Fruit fly (Drosophila melanogaster) whole organism, embryonic: ENCODE results near the gene CG13138.

Source experiments
- BEAF-32 ChIP-seq: fragments of 200-800 bp; sonication (Bioruptor generic); optimal IDR thresholded peaks from 3 replicates; lab custom pipeline; 2017; ENCODE audit warnings: missing biosample characterization, missing genetic modification characterization, mild to moderate bottlenecking, moderate library complexity, missing genetic modification reagents
- CG12219 ChIP-seq: fragments of 200-800 bp; sonication (Bioruptor generic); optimal IDR thresholded peaks from 3 replicates; lab custom pipeline; 2018; ENCODE audit warnings: missing biosample characterization, mild to moderate bottlenecking, missing genetic modification characterization
- CG12769 ChIP-seq: fragments of 200-800 bp; sonication (Bioruptor generic); optimal IDR thresholded peaks from 2 replicates; lab custom pipeline; 2019; ENCODE audit warnings: missing biosample characterization, mild to moderate bottlenecking, missing genetic modification characterization, moderate library complexity
- CG13624 ChIP-seq: fragments of 200-800 bp; sonication (Bioruptor generic); optimal IDR thresholded peaks from 2 replicates; lab custom pipeline; 2016; ENCODE audit warnings: missing biosample characterization, missing genetic modification characterization
- CG15479 ChIP-seq: fragments of 200-800 bp; sonication (Bioruptor generic); optimal IDR thresholded peaks from 3 replicates; lab custom pipeline; 2019; ENCODE audit warnings: missing biosample characterization, mild to moderate bottlenecking, missing genetic modification characterization, moderate library complexity
- CG17829 ChIP-seq: fragments of 200-800 bp; optimal IDR thresholded peaks from 2 replicates; lab custom pipeline; 2019; ENCODE audit warnings: missing biosample characterization, mild to moderate bottlenecking, missing genetic modification characterization, moderate library complexity
- CG17912 ChIP-seq: fragments of 200-800 bp; sonication (Bioruptor generic); optimal IDR thresholded peaks from 2 replicates; lab custom pipeline; 2018; ENCODE audit warnings: missing biosample characterization, mild to moderate bottlenecking, missing genetic modification characterization
- CG18262 ChIP-seq: fragments of 200-800 bp; optimal IDR thresholded peaks from 3 replicates; lab custom pipeline; 2019; ENCODE audit warnings: missing biosample characterization, mild to moderate bottlenecking, missing genetic modification characterization, moderate library complexity
- CG2199 ChIP-seq: fragments of 200-800 bp; sonication (Bioruptor generic); IDR thresholded peaks from 3 replicates; pipeline ENCODE4 v1.3.6; 2022; ENCODE audit warnings: missing biosample characterization, missing genetic modification characterization
- CG2678 ChIP-seq: fragments of 200-800 bp; sonication (Bioruptor generic); optimal IDR thresholded peaks from 3 replicates; lab custom pipeline; 2019; ENCODE audit warnings: missing biosample characterization, mild to moderate bottlenecking, missing genetic modification characterization, moderate library complexity
- CG33557 ChIP-seq: fragments of 200-800 bp; sonication (Bioruptor generic); optimal IDR thresholded peaks from 2 replicates; lab custom pipeline; 2019; ENCODE audit warnings: missing biosample characterization, mild to moderate bottlenecking, missing genetic modification characterization, moderate library complexity
- CG3995 ChIP-seq: fragments of 200-800 bp; sonication (Bioruptor generic); optimal IDR thresholded peaks from 3 replicates; lab custom pipeline; 2016; ENCODE audit warnings: missing biosample characterization, missing genetic modification characterization
- CG4328 ChIP-seq: fragments of 200-800 bp; sonication (Bioruptor generic); optimal IDR thresholded peaks from 3 replicates; lab custom pipeline; 2017; ENCODE audit warnings: missing biosample characterization, missing genetic modification reagents, missing genetic modification characterization
- CG6254 ChIP-seq: fragments of 200-800 bp; sonication (Bioruptor generic); optimal IDR thresholded peaks from 3 replicates; lab custom pipeline; 2017; ENCODE audit warnings: mild to moderate bottlenecking, missing biosample characterization, missing genetic modification reagents, missing genetic modification characterization
- CG6654 ChIP-seq: fragments of 200-800 bp; sonication (Bioruptor generic); optimal IDR thresholded peaks from 2 replicates; lab custom pipeline; 2017; ENCODE audit warnings: missing biosample characterization, mild to moderate bottlenecking, missing genetic modification characterization
- CG7357 ChIP-seq: fragments of 200-800 bp; sonication (Bioruptor generic); IDR thresholded peaks from 3 replicates; pipeline ENCODE4 v1.3.6; 2022; ENCODE audit warnings: missing biosample characterization, missing genetic modification characterization
- CG7556 ChIP-seq: fragments of 200-800 bp; sonication (Bioruptor generic); optimal IDR thresholded peaks from 2 replicates; lab custom pipeline; 2017; ENCODE audit warnings: missing biosample characterization, mild to moderate bottlenecking, missing genetic modification characterization
- CG7839 ChIP-seq: fragments of 200-800 bp; sonication (Bioruptor generic); optimal IDR thresholded peaks from 3 replicates; lab custom pipeline; 2018; ENCODE audit warnings: missing biosample characterization, mild to moderate bottlenecking, missing genetic modification characterization, moderate library complexity
- CG8290 ChIP-seq, 3 experiments: fragments of 200-800 bp; sonication (Bioruptor generic); optimal IDR thresholded peaks; 2 replicates each; lab custom pipeline; 2016 to 2019; ENCODE audit warnings: missing biosample characterization in 3 of 3, missing genetic modification characterization in 3 of 3, mild to moderate bottlenecking in 2 of 3, moderate library complexity in 1 of 3
- D19A ChIP-seq: fragments of 200-800 bp; optimal IDR thresholded peaks from 3 replicates; lab custom pipeline; 2019; ENCODE audit warnings: missing biosample characterization, mild to moderate bottlenecking, missing genetic modification characterization, moderate library complexity
- Doc2 ChIP-seq: fragments of 200-800 bp; sonication (Bioruptor generic); IDR thresholded peaks from 2 replicates; pipeline ENCODE4 v1.3.6; 2022; ENCODE audit warnings: missing biosample characterization, missing genetic modification characterization
- Fer1 ChIP-seq: fragments of 200-800 bp; sonication (Bioruptor generic); optimal IDR thresholded peaks from 2 replicates; lab custom pipeline; 2017; ENCODE audit warnings: missing biosample characterization, mild to moderate bottlenecking, missing genetic modification characterization
- HLH3B ChIP-seq: fragments of 200-800 bp; sonication (Bioruptor generic); IDR thresholded peaks from 2 replicates; pipeline ENCODE4 v1.3.6; 2022; ENCODE audit warnings: missing biosample characterization, missing genetic modification characterization
- Hey ChIP-seq: fragments of 200-800 bp; sonication (Bioruptor generic); optimal IDR thresholded peaks from 3 replicates; lab custom pipeline; 2018; ENCODE audit warnings: missing biosample characterization, mild to moderate bottlenecking, missing genetic modification characterization
- Hmr ChIP-seq: fragments of 200-800 bp; sonication (Bioruptor generic); optimal IDR thresholded peaks from 3 replicates; lab custom pipeline; 2017; ENCODE audit warnings: mild to moderate bottlenecking, missing biosample characterization, missing genetic modification reagents, missing genetic modification characterization
- Hsf ChIP-seq: fragments of 200-800 bp; sonication (Bioruptor generic); optimal IDR thresholded peaks from 3 replicates; lab custom pipeline; 2016; ENCODE audit warnings: missing biosample characterization, missing genetic modification characterization
- Scr ChIP-seq: fragments of 200-800 bp; sonication (Bioruptor generic); IDR thresholded peaks from 2 replicates; pipeline ENCODE4 v1.3.6; 2022; ENCODE audit warnings: missing biosample characterization, missing genetic modification characterization; ENCODE audit not compliant: partially characterized antibody
- Sin3A ChIP-seq: fragments of >200 bp; optimal IDR thresholded peaks from 2 replicates; lab custom pipeline; 2018
- Sry-β ChIP-seq: fragments of 200-800 bp; sonication (Bioruptor generic); optimal IDR thresholded peaks from 2 replicates; lab custom pipeline; 2018; ENCODE audit warnings: missing biosample characterization, mild to moderate bottlenecking, missing genetic modification characterization, moderate library complexity
- TFAM ChIP-seq: fragments of 200-800 bp; sonication (Bioruptor generic); optimal IDR thresholded peaks from 2 replicates; lab custom pipeline; 2017; ENCODE audit warnings: missing biosample characterization, missing genetic modification characterization, inconsistent platforms
- Trl ChIP-seq, 3 experiments: fragments of >200 bp in 2 of 3; fragments of 200-800 bp in 1 of 3; sonication (Bioruptor generic) in 1 of 3; optimal IDR thresholded peaks; 2 replicates in 1 of 3; 3 replicates in 2 of 3; lab custom pipeline; 2016 to 2017; ENCODE audit warnings: missing biosample characterization in 1 of 3, missing genetic modification characterization in 1 of 3
- bcd ChIP-seq: fragments of 200-800 bp; sonication (Bioruptor generic); optimal IDR thresholded peaks from 2 replicates; lab custom pipeline; 2017; ENCODE audit warnings: missing biosample characterization, mild to moderate bottlenecking, missing genetic modification characterization
- br ChIP-seq: fragments of >200 bp; optimal IDR thresholded peaks from 2 replicates; lab custom pipeline; 2017
- chm ChIP-seq: fragments of 200-800 bp; sonication (Bioruptor generic); IDR thresholded peaks from 2 replicates; pipeline ENCODE4 v1.3.6; 2022; ENCODE audit warnings: missing biosample characterization, missing genetic modification characterization
- cwo ChIP-seq: fragments of 200-800 bp; sonication (Bioruptor generic); optimal IDR thresholded peaks from 3 replicates; lab custom pipeline; 2017; ENCODE audit warnings: missing biosample characterization, missing genetic modification characterization, mild to moderate bottlenecking, moderate library complexity, missing genetic modification reagents
- dan ChIP-seq: fragments of 200-800 bp; sonication (Bioruptor generic); IDR thresholded peaks from 2 replicates; pipeline ENCODE4 v1.3.6; 2022; ENCODE audit warnings: missing biosample characterization, missing genetic modification characterization
- danr ChIP-seq: fragments of 200-800 bp; sonication (Bioruptor generic); IDR thresholded peaks from 2 replicates; pipeline ENCODE4 v1.3.6; 2022; ENCODE audit warnings: missing biosample characterization, missing genetic modification characterization
- disco-r ChIP-seq: fragments of 200-800 bp; sonication (Bioruptor generic); optimal IDR thresholded peaks from 2 replicates; lab custom pipeline; 2016; ENCODE audit warnings: missing biosample characterization, missing genetic modification characterization
- ewg ChIP-seq: fragments of 200-800 bp; sonication (Bioruptor generic); optimal IDR thresholded peaks from 3 replicates; lab custom pipeline; 2017; ENCODE audit warnings: mild to moderate bottlenecking, missing biosample characterization, missing genetic modification reagents, missing genetic modification characterization
- grn ChIP-seq: fragments of 200-800 bp; sonication (Bioruptor generic); optimal IDR thresholded peaks from 3 replicates; lab custom pipeline; 2017; ENCODE audit warnings: missing biosample characterization, missing genetic modification characterization
- gsb ChIP-seq: fragments of 200-800 bp; sonication (Bioruptor generic); IDR thresholded peaks from 2 replicates; pipeline ENCODE4 v1.3.6; 2022; ENCODE audit warnings: missing biosample characterization, missing genetic modification characterization
- klu ChIP-seq: fragments of 200-800 bp; sonication (Bioruptor generic); IDR thresholded peaks from 2 replicates; pipeline ENCODE4 v1.3.6; 2022; ENCODE audit warnings: missing biosample characterization, missing genetic modification characterization
- mirr ChIP-seq: fragments of 200-800 bp; sonication (Bioruptor generic); optimal IDR thresholded peaks from 3 replicates; lab custom pipeline; 2018; ENCODE audit warnings: missing biosample characterization, mild to moderate bottlenecking, missing genetic modification characterization
- nom ChIP-seq: fragments of 200-800 bp; sonication (Bioruptor generic); optimal IDR thresholded peaks from 2 replicates; lab custom pipeline; 2017; ENCODE audit warnings: missing biosample characterization, missing genetic modification characterization, mild to moderate bottlenecking, moderate library complexity, missing genetic modification reagents
- odd ChIP-seq: fragments of 200-800 bp; sonication (Bioruptor generic); optimal IDR thresholded peaks from 2 replicates; lab custom pipeline; 2017; ENCODE audit warnings: missing biosample characterization, mild to moderate bottlenecking, missing genetic modification characterization
- pita ChIP-seq: fragments of 200-800 bp; sonication (Bioruptor generic); optimal IDR thresholded peaks from 2 replicates; lab custom pipeline; 2017; ENCODE audit warnings: missing biosample characterization, mild to moderate bottlenecking, missing genetic modification characterization
- sens-2 ChIP-seq: fragments of 200-800 bp; sonication (Bioruptor generic); IDR thresholded peaks from 2 replicates; pipeline ENCODE4 v1.3.6; 2022; ENCODE audit warnings: missing biosample characterization, missing genetic modification characterization
- sima ChIP-seq: fragments of 200-800 bp; sonication (Bioruptor generic); optimal IDR thresholded peaks from 2 replicates; lab custom pipeline; 2016; ENCODE audit warnings: missing biosample characterization, missing genetic modification characterization
- slp2 ChIP-seq: fragments of 200-800 bp; sonication (Bioruptor generic); optimal IDR thresholded peaks from 2 replicates; lab custom pipeline; 2016; ENCODE audit warnings: missing biosample characterization, missing genetic modification characterization

The CG13138 gene

dm6 chr2L:10333091-10333991, 31.5 kb upstream of the CG13138 start, which contains the start of gene GATAd (continued):
- TF ChIP-seq br (lab: Kevin White, UChicago) (no peak), CG15479 (GFP tag; lab: Kevin White, UChicago) (peak; percentile 64), Hmr (no peak), Sry-β (GFP tag; lab: Kevin White, UChicago) (peak; percentile 87), CG6254 (GFP tag; lab: Kevin White, UChicago) (no peak), disco-r (GFP tag; lab: Kevin White, UChicago) (no peak), danr (no peak), Trl (optimal IDR thresholded peaks at IDR 0.05; lab: Kevin White, UChicago) (no peak), Trl (GFP tag; optimal IDR thresholded peaks at IDR 0.05; lab: Kevin White, UChicago) (no peak), CG4328 (GFP tag; lab: Kevin White, UChicago) (no peak), gsb (no peak), sens-2 (GFP tag; lab: Robert Waterston, UW) (no peak), CG18262 (tag; lab: Kevin White, UChicago) (peak; percentile 4), pita (GFP tag; lab: Kevin White, UChicago) (no peak), CG7556 (GFP tag; lab: Kevin White, UChicago) (no peak), Hey (tag; lab: Kevin White, UChicago) (no peak), Doc2 (GFP tag; lab: Robert Waterston, UW) (no peak), mirr (GFP tag; lab: Kevin White, UChicago) (no peak), bcd (GFP tag; lab: Kevin White, UChicago) (no peak), Hsf (GFP tag; lab: Kevin White, UChicago) (no peak), Scr (peak; percentile 37), TFAM (no peak), CG8290 (GFP tag; optimal IDR thresholded peaks at IDR 0.05; lab: Kevin White, UChicago) (no peak), CG8290 (tag; optimal IDR thresholded peaks at IDR 0.05; lab: Kevin White, UChicago) (no peak), CG3995 (GFP tag; lab: Kevin White, UChicago) (peak; percentile 79), klu (GFP tag; lab: Robert Waterston, UW) (no peak), CG17829 (tag; lab: Kevin White, UChicago) (peak; percentile 43), cwo (GFP tag; lab: Kevin White, UChicago) (no peak), CG2199 (no peak), CG2678 (tag; lab: Kevin White, UChicago) (no peak), Sin3A (lab: Kevin White, UChicago) (peak; percentile 3), nom (GFP tag; lab: Kevin White, UChicago) (no peak), CG6654 (no peak), slp2 (no peak), CG12219 (GFP tag; lab: Kevin White, UChicago) (no peak), grn (GFP tag; lab: Kevin White, UChicago) (no peak), D19A (tag; lab: Kevin White, UChicago) (peak; percentile 2), BEAF-32 (GFP tag; lab: Kevin White, UChicago) (peak; percentile 45), dan (GFP tag; lab: Robert Waterston, UW) (no peak), CG17912 (no peak), ewg (peak; percentile 3), odd (no peak), sima (GFP tag; lab: Kevin White, UChicago) (no peak), HLH3B (GFP tag; lab: Robert Waterston, UW) (no peak), chm (GFP tag; lab: Robert Waterston, UW) (no peak; the same call in 1 of the 2 replicates), Fer1 (GFP tag; lab: Kevin White, UChicago) (no peak), CG12769 (tag; lab: Kevin White, UChicago) (no peak), CG13624 (no peak), CG7839 (tag; lab: Kevin White, UChicago) (no peak), CG7357 (GFP tag; lab: Robert Waterston, UW) (no peak), CG33557 (GFP tag; lab: Kevin White, UChicago) (peak; percentile 12)
